ENCODE assay signal across 4 worm cellular contexts in the genomic region with DNA sequence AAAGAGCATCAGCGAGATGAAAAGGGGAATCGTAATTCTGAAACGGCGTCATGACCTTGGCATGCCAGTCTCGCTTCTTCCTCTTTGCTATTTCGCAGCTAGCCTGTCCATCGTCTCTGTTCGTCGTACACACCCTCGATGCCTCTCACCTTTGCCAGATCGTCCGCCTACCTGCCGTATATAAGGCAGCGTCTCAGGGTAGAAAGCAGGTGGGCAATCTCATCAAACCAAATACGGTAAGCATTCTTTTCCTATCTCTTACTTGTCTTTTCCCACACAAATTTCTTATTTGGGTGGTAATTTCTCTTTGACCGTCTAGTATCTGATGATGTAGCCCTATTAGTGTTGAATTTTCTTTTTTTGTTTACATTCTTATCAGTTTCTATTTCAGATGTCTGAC.
TF ChIP-seq lines count a peak whose summit lies in the region.

col-166 (plus strand) TSS at position 392 of the 400 bp plus-strand sequence.

TF ChIP-seq in whole organism, L1 larva, 84 proteins besides CTCF, POLR2A, EP300 and RAD21 (continues in another document):
- TF ChIP-seq pag-3 (tag; optimal IDR thresholded peaks at IDR 0.05; lab: Kevin White, UChicago; ENCODE audit: borderline replicate concordance, insufficient read depth) (peak; percentile 8), lin-35 (GFP tag; optimal IDR thresholded peaks at IDR 0.05; lab: Kevin White, UChicago) (peak in 1 of 2 experiments; percentile 31), nhr-90 (tag; optimal IDR thresholded peaks at IDR 0.05; lab: Kevin White, UChicago; ENCODE audit: poor library complexity) (peak; percentile 77), mdl-1 (tag; optimal IDR thresholded peaks at IDR 0.05; lab: Kevin White, UChicago) (peak in 1 of 2 experiments; percentile 27), tbx-2 (tag; optimal IDR thresholded peaks at IDR 0.05; lab: Kevin White, UChicago) (peak; percentile 43), blmp-1 (tag; optimal IDR thresholded peaks at IDR 0.05; lab: Kevin White, UChicago) (peak; percentile 30), nhr-47 (tag; optimal IDR thresholded peaks at IDR 0.05; lab: Kevin White, UChicago) (peak; percentile 52), ama-1 (optimal IDR thresholded peaks at IDR 0.05; lab: Kevin White, UChicago) (peak; percentile 64), nhr-20 (tag; optimal IDR thresholded peaks at IDR 0.05; lab: Kevin White, UChicago) (peak; percentile 61), unc-62 (GFP tag; optimal IDR thresholded peaks at IDR 0.05; lab: Kevin White, UChicago) (no peak), grh-1 (GFP tag; IDR thresholded peaks at IDR 0.05; lab: Robert Waterston, UW) (0 out of 2 replicates have a peak, but pooled peaks have one; percentile 21), hpl-2 (GFP tag; optimal IDR thresholded peaks at IDR 0.05; lab: Kevin White, UChicago) (no peak), snu-23 (GFP tag; optimal IDR thresholded peaks at IDR 0.05; lab: Kevin White, UChicago) (peak; percentile 64), nhr-71 (tag; optimal IDR thresholded peaks at IDR 0.05; lab: Kevin White, UChicago) (peak; percentile 56), nhr-85 (tag; lab: Kevin White, UChicago) (peak; percentile 93), nhr-19 (GFP tag; conservative IDR thresholded peaks at IDR 0.05; lab: Robert Waterston, UW) (peak; percentile 18; the same call in 1 of the 2 replicates), rnt-1 (tag; optimal IDR thresholded peaks at IDR 0.05; lab: Kevin White, UChicago) (no peak), mep-1 (tag; optimal IDR thresholded peaks at IDR 0.05; lab: Kevin White, UChicago) (peak; percentile 23), elt-3 (tag; optimal IDR thresholded peaks at IDR 0.05; lab: Kevin White, UChicago) (peak in 3 of 6 experiments; percentile 40 to 45 (median 42)), lin-14 (GFP tag; optimal IDR thresholded peaks at IDR 0.05; lab: Kevin White, UChicago) (peak; percentile 72)

TF ChIP-seq in whole organism, L2 larva, 48 proteins besides CTCF, POLR2A, EP300 and RAD21:
- peak; percentile 59 for TF ChIP-seq sma-3 (GFP tag; optimal IDR thresholded peaks at IDR 0.05; lab: Kevin White, UChicago)
- TF ChIP-seq nhr-25 (tag; optimal IDR thresholded peaks at IDR 0.05; lab: Kevin White, UChicago), result peak; percentile 60
- no peak for TF ChIP-seq mab-5 (tag; optimal IDR thresholded peaks at IDR 0.05; lab: Kevin White, UChicago)
- no peak for TF ChIP-seq mbf-1 (tag; optimal IDR thresholded peaks at IDR 0.05; lab: Kevin White, UChicago)
- TF ChIP-seq lin-13 (GFP tag; optimal IDR thresholded peaks at IDR 0.05; lab: Kevin White, UChicago), result peak; percentile 17
- no peak for TF ChIP-seq nhr-11 (tag; optimal IDR thresholded peaks at IDR 0.05; lab: Kevin White, UChicago)
- no peak for TF ChIP-seq nhr-23 (tag; optimal IDR thresholded peaks at IDR 0.05; lab: Kevin White, UChicago)
- TF ChIP-seq alr-1 (tag; optimal IDR thresholded peaks at IDR 0.05; lab: Kevin White, UChicago), result no peak
- peak; percentile 38 for TF ChIP-seq sma-9 (GFP tag; optimal IDR thresholded peaks at IDR 0.05; lab: Kevin White, UChicago)
- no peak for TF ChIP-seq sma-9 (tag; optimal IDR thresholded peaks at IDR 0.05; lab: Kevin White, UChicago)
- peak; percentile 16 for TF ChIP-seq crh-2 (tag; optimal IDR thresholded peaks at IDR 0.05; lab: Kevin White, UChicago)
- TF ChIP-seq blmp-1 (tag; optimal IDR thresholded peaks at IDR 0.05; lab: Kevin White, UChicago; ENCODE audit: insufficient read depth), result peak; percentile 30
- no peak for TF ChIP-seq nhr-129 (tag; optimal IDR thresholded peaks at IDR 0.05; lab: Kevin White, UChicago)
- TF ChIP-seq F13H6.1 (tag; optimal IDR thresholded peaks at IDR 0.05; lab: Kevin White, UChicago), result no peak
- peak; percentile 94 for TF ChIP-seq ama-1 (optimal IDR thresholded peaks at IDR 0.05; lab: Kevin White, UChicago)

TF ChIP-seq in whole organism, L3 larva, 47 proteins besides CTCF, POLR2A, EP300 and RAD21:
- TF ChIP-seq pqm-1 (tag; optimal IDR thresholded peaks at IDR 0.05; lab: Kevin White, UChicago), result no peak
- TF ChIP-seq ceh-82 (tag; optimal IDR thresholded peaks at IDR 0.05; lab: Kevin White, UChicago), result no peak
- peak; percentile 92 for TF ChIP-seq nhr-25 (tag; optimal IDR thresholded peaks at IDR 0.05; lab: Kevin White, UChicago)
- no peak for TF ChIP-seq nhr-23 (tag; optimal IDR thresholded peaks at IDR 0.05; lab: Kevin White, UChicago)
- no peak for TF ChIP-seq unc-39 (tag; optimal IDR thresholded peaks at IDR 0.05; lab: Kevin White, UChicago)
- no peak for TF ChIP-seq aly-2 (tag; optimal IDR thresholded peaks at IDR 0.05; lab: Kevin White, UChicago)
- TF ChIP-seq nhr-76 (tag; optimal IDR thresholded peaks at IDR 0.05; lab: Kevin White, UChicago), result no peak
- TF ChIP-seq snpc-4 (tag; optimal IDR thresholded peaks at IDR 0.05; lab: Kevin White, UChicago), result no peak
- TF ChIP-seq ceh-16 (tag; optimal IDR thresholded peaks at IDR 0.05; lab: Kevin White, UChicago), result no peak
- no peak for TF ChIP-seq ceh-9 (tag; optimal IDR thresholded peaks at IDR 0.05; lab: Kevin White, UChicago)
- no peak for TF ChIP-seq nfya-1 (tag; optimal IDR thresholded peaks at IDR 0.05; lab: Kevin White, UChicago; ENCODE audit: insufficient read depth)
- no peak for TF ChIP-seq skn-1 (tag; optimal IDR thresholded peaks at IDR 0.05; lab: Kevin White, UChicago)
- TF ChIP-seq elt-1 (tag; optimal IDR thresholded peaks at IDR 0.05; lab: Kevin White, UChicago), result no peak
- TF ChIP-seq hmg-11 (tag; optimal IDR thresholded peaks at IDR 0.05; lab: Kevin White, UChicago), result no peak
- peak; percentile 53 for TF ChIP-seq ama-1 (optimal IDR thresholded peaks at IDR 0.05; lab: Kevin White, UChicago)
- no peak for TF ChIP-seq ztf-11 (tag; optimal IDR thresholded peaks at IDR 0.05; lab: Kevin White, UChicago)
- no peak for TF ChIP-seq egl-5 (tag; optimal IDR thresholded peaks at IDR 0.05; lab: Kevin White, UChicago)
- no peak for TF ChIP-seq jun-1 (tag; optimal IDR thresholded peaks at IDR 0.05; lab: Kevin White, UChicago)
- peak; percentile 43 for TF ChIP-seq nhr-43 (tag; optimal IDR thresholded peaks at IDR 0.05; lab: Kevin White, UChicago; ENCODE audit: poor library complexity, severe bottlenecking)

TF ChIP-seq in whole organism, L4 larva, 104 proteins besides CTCF, POLR2A, EP300 and RAD21 (continues in another document):
- TF ChIP-seq tag-97 (GFP tag; IDR thresholded peaks at IDR 0.05; lab: Robert Waterston, UW) (no peak), F49E8.2 (tag; optimal IDR thresholded peaks at IDR 0.05; lab: Kevin White, UChicago; ENCODE audit: borderline replicate concordance) (no peak), lim-7 (GFP tag; IDR thresholded peaks at IDR 0.05; lab: Robert Waterston, UW) (0 out of 2 replicates have a peak, but pooled peaks have one; percentile 20), lir-3 (tag; optimal IDR thresholded peaks at IDR 0.05; lab: Kevin White, UChicago) (no peak), snpc-1.2 (GFP tag; IDR thresholded peaks at IDR 0.05; lab: Robert Waterston, UW) (no peak), F26F4.8 (GFP tag; conservative IDR thresholded peaks at IDR 0.05; lab: Robert Waterston, UW) (no peak), lin-39 (tag; optimal IDR thresholded peaks at IDR 0.05; lab: Kevin White, UChicago) (no peak), mxl-3 (GFP tag; optimal IDR thresholded peaks at IDR 0.05; lab: Kevin White, UChicago) (peak; percentile 22), ZK337.2 (GFP tag; IDR thresholded peaks at IDR 0.05; lab: Robert Waterston, UW) (no peak), ceh-20 (GFP tag; IDR thresholded peaks at IDR 0.05; lab: Robert Waterston, UW) (no peak), Y48G9A.11 (GFP tag; IDR thresholded peaks at IDR 0.05; lab: Robert Waterston, UW) (no peak), nhr-76 (tag; optimal IDR thresholded peaks at IDR 0.05; lab: Kevin White, UChicago) (no peak), ama-1 (optimal IDR thresholded peaks at IDR 0.05; lab: Kevin White, UChicago) (peak; percentile 75), zfp-3 (GFP tag; conservative IDR thresholded peaks at IDR 0.05; lab: Robert Waterston, UW) (no peak), aha-1 (tag; lab: Kevin White, UChicago) (no peak), daf-12 (tag; optimal IDR thresholded peaks at IDR 0.05; lab: Kevin White, UChicago) (no peak), nhr-102 (tag; optimal IDR thresholded peaks at IDR 0.05; lab: Kevin White, UChicago) (no peak), F44E2.7 (GFP tag; IDR thresholded peaks at IDR 0.05; lab: Robert Waterston, UW) (no peak), daf-19 (GFP tag; conservative IDR thresholded peaks at IDR 0.05; lab: Robert Waterston, UW) (no peak), mdl-1 (tag; optimal IDR thresholded peaks at IDR 0.05; lab: Kevin White, UChicago) (peak in 1 of 2 experiments; percentile 6), dmd-6 (GFP tag; IDR thresholded peaks at IDR 0.05; lab: Robert Waterston, UW) (no peak), ceh-62 (tag; optimal IDR thresholded peaks at IDR 0.05; lab: Kevin White, UChicago) (no peak), nhr-111 (GFP tag; optimal IDR thresholded peaks at IDR 0.05; lab: Kevin White, UChicago) (no peak), mxl-2 (GFP tag; conservative IDR thresholded peaks at IDR 0.05; lab: Robert Waterston, UW) (no peak), daf-16 (GFP tag; optimal IDR thresholded peaks at IDR 0.05; lab: Kevin White, UChicago) (no peak), daf-16 (tag; optimal IDR thresholded peaks at IDR 0.05; lab: Kevin White, UChicago) (no peak), nhr-11 (tag; optimal IDR thresholded peaks at IDR 0.05; lab: Kevin White, UChicago) (no peak), T20F7.1 (GFP tag; optimal IDR thresholded peaks at IDR 0.05; lab: Kevin White, UChicago) (no peak), rbr-2 (tag; optimal IDR thresholded peaks at IDR 0.05; lab: Kevin White, UChicago) (peak; percentile 11), lsy-2 (tag; optimal IDR thresholded peaks at IDR 0.05; lab: Kevin White, UChicago) (no peak), attf-4 (tag; optimal IDR thresholded peaks at IDR 0.05; lab: Kevin White, UChicago) (no peak), ceh-82 (tag; optimal IDR thresholded peaks at IDR 0.05; lab: Kevin White, UChicago) (no peak), zfp-2 (tag; optimal IDR thresholded peaks at IDR 0.05; lab: Kevin White, UChicago) (no peak), lin-13 (GFP tag; optimal IDR thresholded peaks at IDR 0.05; lab: Kevin White, UChicago) (no peak), mep-1 (tag; optimal IDR thresholded peaks at IDR 0.05; lab: Kevin White, UChicago) (peak; percentile 32), nhr-237 (tag; optimal IDR thresholded peaks at IDR 0.05; lab: Kevin White, UChicago) (no peak), ces-1 (GFP tag; optimal IDR thresholded peaks at IDR 0.05; lab: Kevin White, UChicago) (no peak), dmd-9 (GFP tag; IDR thresholded peaks at IDR 0.05; lab: Robert Waterston, UW) (no peak), nhr-48 (tag; optimal IDR thresholded peaks at IDR 0.05; lab: Kevin White, UChicago) (no peak), D1046.2 (GFP tag; IDR thresholded peaks at IDR 0.05; lab: Robert Waterston, UW) (no peak), madf-9 (GFP tag; conservative IDR thresholded peaks at IDR 0.05; lab: Robert Waterston, UW) (no peak), nhr-77 (tag; optimal IDR thresholded peaks at IDR 0.05; lab: Kevin White, UChicago) (no peak)

Comparison
In these comparisons a context has a peak if more than half of its experiments do, and no peak if none do; other contexts are left out.
1. Of the 29 proteins assayed by ChIP-seq in both whole organism, L4 larva and whole organism, L1 larva: peak only in whole organism, L4 larva: none; only in whole organism, L1 larva: none; in both: ama-1 and mep-1; in neither: 26; mixed calls (peak in some experiments, not most) for 1.